4 worm cellular contexts compared by ENCODE assay signal in the genomic region with DNA sequence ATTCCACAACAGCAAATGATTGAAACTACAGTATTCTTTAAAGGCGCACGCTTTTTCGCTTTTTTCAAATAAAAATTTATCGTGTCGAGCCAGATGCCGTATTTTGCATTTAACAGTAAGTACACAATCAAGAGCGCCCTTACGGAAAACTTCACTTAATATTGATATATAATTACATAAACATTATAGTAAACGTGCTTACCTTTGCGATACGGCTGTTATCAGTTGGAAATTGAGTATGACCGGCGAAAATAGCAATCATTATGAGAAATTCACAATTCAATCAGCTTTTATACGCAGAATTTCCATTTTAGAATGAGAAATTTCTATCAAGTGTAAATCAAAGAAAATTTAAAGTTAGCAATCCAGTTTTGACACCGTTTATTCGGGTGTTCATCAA.
TF ChIP-seq lines count a peak whose summit lies in the region.

A gene (minus strand): TSS at position 262 of the 400 bp plus-strand sequence.

TF ChIP-seq in whole organism, L2 larva, 48 proteins besides CTCF, POLR2A, EP300 and RAD21:
- TF ChIP-seq fos-1 (tag; optimal IDR thresholded peaks at IDR 0.05; lab: Kevin White, UChicago) = peak; percentile 53
- no peak for TF ChIP-seq F13H6.1 (tag; optimal IDR thresholded peaks at IDR 0.05; lab: Kevin White, UChicago)
- no peak for TF ChIP-seq nhr-77 (tag; optimal IDR thresholded peaks at IDR 0.05; lab: Kevin White, UChicago)

TF ChIP-seq in whole organism, L3 larva, 47 proteins besides CTCF, POLR2A, EP300 and RAD21:
- TF ChIP-seq elt-2 (tag; optimal IDR thresholded peaks at IDR 0.05; lab: Kevin White, UChicago) (peak; percentile 44), tbx-2 (tag; optimal IDR thresholded peaks at IDR 0.05; lab: Kevin White, UChicago) (no peak)

TF ChIP-seq in whole organism, L4 larva, 104 proteins besides CTCF, POLR2A, EP300 and RAD21:
- no peak for TF ChIP-seq nhr-48 (tag; optimal IDR thresholded peaks at IDR 0.05; lab: Kevin White, UChicago)
- TF ChIP-seq ama-1 (optimal IDR thresholded peaks at IDR 0.05; lab: Kevin White, UChicago) = no peak
- TF ChIP-seq ceh-28 (tag; optimal IDR thresholded peaks at IDR 0.05; lab: Kevin White, UChicago) = no peak
- TF ChIP-seq daf-8 (GFP tag; IDR thresholded peaks at IDR 0.05; lab: Robert Waterston, UW) = no peak
- TF ChIP-seq daf-12 (tag; optimal IDR thresholded peaks at IDR 0.05; lab: Kevin White, UChicago) = no peak
- peak; percentile 42; the same call in 1 of the 2 replicates for TF ChIP-seq php-3 (GFP tag; IDR thresholded peaks at IDR 0.05; lab: Robert Waterston, UW)
- TF ChIP-seq spr-3 (GFP tag; optimal IDR thresholded peaks at IDR 0.05; lab: Kevin White, UChicago) = no peak
- TF ChIP-seq rbr-2 (tag; optimal IDR thresholded peaks at IDR 0.05; lab: Kevin White, UChicago) = no peak
- no peak for TF ChIP-seq T26A8.4 (GFP tag; IDR thresholded peaks at IDR 0.05; lab: Robert Waterston, UW)
- TF ChIP-seq nhr-41 (GFP tag; IDR thresholded peaks at IDR 0.05; lab: Robert Waterston, UW) = no peak
- no peak for TF ChIP-seq nhr-6 (tag; optimal IDR thresholded peaks at IDR 0.05; lab: Kevin White, UChicago)
- TF ChIP-seq sdz-12 (GFP tag; optimal IDR thresholded peaks at IDR 0.05; lab: Kevin White, UChicago) = no peak
- TF ChIP-seq nhr-28 (tag; optimal IDR thresholded peaks at IDR 0.05; lab: Kevin White, UChicago) = peak; percentile 81
- TF ChIP-seq zip-11 (GFP tag; IDR thresholded peaks at IDR 0.05; lab: Robert Waterston, UW) = no peak
- no peak for TF ChIP-seq aly-2 (tag; optimal IDR thresholded peaks at IDR 0.05; lab: Kevin White, UChicago)
- no peak for TF ChIP-seq F37D6.2 (tag; optimal IDR thresholded peaks at IDR 0.05; lab: Kevin White, UChicago)
- no peak for TF ChIP-seq hlh-11 (tag; optimal IDR thresholded peaks at IDR 0.05; lab: Kevin White, UChicago)
- no peak for TF ChIP-seq hlh-30 (tag; optimal IDR thresholded peaks at IDR 0.05; lab: Kevin White, UChicago; ENCODE audit: insufficient read depth)
- TF ChIP-seq ztf-11 (tag; optimal IDR thresholded peaks at IDR 0.05; lab: Kevin White, UChicago) = no peak
- no peak for TF ChIP-seq ceh-32 (tag; optimal IDR thresholded peaks at IDR 0.05; lab: Kevin White, UChicago; ENCODE audit: poor library complexity)
- TF ChIP-seq dmd-9 (GFP tag; IDR thresholded peaks at IDR 0.05; lab: Robert Waterston, UW) = no peak
- no peak for TF ChIP-seq saeg-2 (GFP tag; IDR thresholded peaks at IDR 0.05; lab: Robert Waterston, UW)
- no peak for TF ChIP-seq nhr-237 (tag; optimal IDR thresholded peaks at IDR 0.05; lab: Kevin White, UChicago)
- TF ChIP-seq vab-7 (GFP tag; IDR thresholded peaks at IDR 0.05; lab: Robert Waterston, UW) = no peak
- TF ChIP-seq mep-1 (tag; optimal IDR thresholded peaks at IDR 0.05; lab: Kevin White, UChicago) = no peak
- peak; percentile 46 for TF ChIP-seq pqm-1 (tag; optimal IDR thresholded peaks at IDR 0.05; lab: Kevin White, UChicago)
- TF ChIP-seq ZK337.2 (GFP tag; IDR thresholded peaks at IDR 0.05; lab: Robert Waterston, UW) = no peak
- no peak for TF ChIP-seq jun-1 (tag; optimal IDR thresholded peaks at IDR 0.05; lab: Kevin White, UChicago)
- no peak for TF ChIP-seq F49E8.2 (tag; optimal IDR thresholded peaks at IDR 0.05; lab: Kevin White, UChicago; ENCODE audit: borderline replicate concordance)
- TF ChIP-seq mdt-29 (GFP tag; IDR thresholded peaks at IDR 0.05; lab: Robert Waterston, UW) = no peak
- no peak for TF ChIP-seq Y48G9A.11 (GFP tag; IDR thresholded peaks at IDR 0.05; lab: Robert Waterston, UW)
- TF ChIP-seq ctbp-1 (GFP tag; IDR thresholded peaks at IDR 0.05; lab: Robert Waterston, UW) = no peak
- no peak for TF ChIP-seq daf-16 (GFP tag; optimal IDR thresholded peaks at IDR 0.05; lab: Kevin White, UChicago)
- peak; percentile 62 for TF ChIP-seq daf-16 (tag; optimal IDR thresholded peaks at IDR 0.05; lab: Kevin White, UChicago)
TF ChIP-seq in whole organism, L4 larva: peak in this region for 4.

TF ChIP-seq in whole organism, young adult, 124 proteins besides CTCF, POLR2A, EP300 and RAD21:
- TF ChIP-seq lsl-1 (GFP tag; optimal IDR thresholded peaks at IDR 0.05; lab: Kevin White, UChicago) = peak; percentile 5
- TF ChIP-seq nhr-80 (tag; optimal IDR thresholded peaks at IDR 0.05; lab: Kevin White, UChicago) = peak; percentile 9
- TF ChIP-seq T07F8.4 (tag; optimal IDR thresholded peaks at IDR 0.05; lab: Kevin White, UChicago) = no peak
